Worm (Caenorhabditis elegans) whole organism, L4 larva: ENCODE measurements around the gene srxa-8.

Source experiments
- D1046.2 ChIP-seq: fragments of 200-800 bp; sonication (Bioruptor generic); IDR thresholded peaks from 2 replicates; pipeline ENCODE4 v1.3.6; 2022; ENCODE audit warnings: missing genetic modification characterization, missing compliant biosample characterization
- F37D6.2 ChIP-seq: sonication (generic microtip); optimal IDR thresholded peaks from 2 replicates; lab custom pipeline; 2016; ENCODE audit warnings: mild to moderate bottlenecking, missing genetic modification characterization, missing compliant biosample characterization
- F49E8.2 ChIP-seq: sonication (generic microtip); optimal IDR thresholded peaks from 2 replicates; lab custom pipeline; 2016; ENCODE audit warnings: missing compliant biosample characterization, mild to moderate bottlenecking, missing genetic modification characterization, borderline replicate concordance
- T20F7.1 ChIP-seq: fragments of 200-800 bp; sonication (Bioruptor generic); optimal IDR thresholded peaks from 2 replicates; lab custom pipeline; 2018; ENCODE audit warnings: mild to moderate bottlenecking, missing genetic modification characterization, missing compliant biosample characterization
- T26A8.4 ChIP-seq: fragments of 200-800 bp; sonication (Bioruptor generic); IDR thresholded peaks from 2 replicates; pipeline ENCODE4 v1.3.6; 2022; ENCODE audit warnings: missing genetic modification characterization, missing compliant biosample characterization
- Y75B8A.6 ChIP-seq: fragments of 200-800 bp; sonication (Bioruptor generic); IDR thresholded peaks from 2 replicates; pipeline ENCODE4 v1.3.6; 2022; ENCODE audit warnings: missing genetic modification reagents, missing genetic modification characterization, missing compliant biosample characterization
- aha-1 ChIP-seq: fragments of 150-350 bp; peaks from one replicate; lab custom pipeline; 2014; ENCODE audit warnings: missing biosample characterization, missing genetic modification characterization
- ama-1 ChIP-seq: fragments of 150-350 bp; optimal IDR thresholded peaks from 2 replicates; lab custom pipeline; 2014; ENCODE audit warnings: inconsistent platforms, mixed read lengths
- arid-1 ChIP-seq: fragments of 200-800 bp; sonication (Bioruptor generic); conservative IDR thresholded peaks from 2 replicates; pipeline ENCODE4 v1.3.6; 2022; ENCODE audit warnings: missing genetic modification reagents, missing genetic modification characterization, missing compliant biosample characterization
- ceh-28 ChIP-seq: fragments of 150-350 bp; optimal IDR thresholded peaks from 2 replicates; lab custom pipeline; 2014; ENCODE audit warnings: missing biosample characterization, missing genetic modification reagents, missing genetic modification characterization
- ceh-32 ChIP-seq: sonication (generic microtip); optimal IDR thresholded peaks from 2 replicates; lab custom pipeline; 2016; ENCODE audit warnings: mild to moderate bottlenecking, missing genetic modification characterization, missing compliant biosample characterization; ENCODE audit not compliant: poor library complexity
- ceh-82 ChIP-seq: sonication (generic microtip); optimal IDR thresholded peaks from 2 replicates; lab custom pipeline; 2017; ENCODE audit warnings: missing biosample characterization, missing genetic modification characterization
- ces-1 ChIP-seq: fragments of 150-350 bp; sonication (generic microtip); optimal IDR thresholded peaks from 4 replicates; lab custom pipeline; 2014; ENCODE audit warnings: missing biosample characterization, missing genetic modification reagents, missing genetic modification characterization
- cey-2 ChIP-seq: sonication (generic microtip); optimal IDR thresholded peaks from 3 replicates; lab custom pipeline; 2017; ENCODE audit warnings: missing genetic modification characterization, mild to moderate bottlenecking, missing compliant biosample characterization, antibody characterized with exemption, borderline replicate concordance; ENCODE audit not compliant: insufficient read depth
- ctbp-1 ChIP-seq: fragments of 200-800 bp; sonication (Bioruptor generic); IDR thresholded peaks from 2 replicates; pipeline ENCODE4 v1.3.6; 2022; ENCODE audit warnings: missing genetic modification reagents, missing genetic modification characterization, missing compliant biosample characterization
- daf-16 ChIP-seq, 3 experiments: sonication (generic microtip); optimal IDR thresholded peaks; 2 replicates each; lab custom pipeline; 2016 to 2017; ENCODE audit warnings: missing genetic modification characterization in 3 of 3, missing genetic modification reagents in 3 of 3, mild to moderate bottlenecking in 2 of 3, missing compliant biosample characterization in 2 of 3, missing biosample characterization in 1 of 3, moderate library complexity in 1 of 3
- dmd-8 ChIP-seq: fragments of 200-800 bp; sonication (Bioruptor generic); IDR thresholded peaks from 2 replicates; pipeline ENCODE4 v1.3.6; 2022; ENCODE audit warnings: missing genetic modification characterization, missing compliant biosample characterization
- dpl-1 ChIP-seq: fragments of 150-350 bp; optimal IDR thresholded peaks from 2 replicates; lab custom pipeline; 2014; ENCODE audit warnings: missing biosample characterization, missing genetic modification reagents, missing genetic modification characterization
- duxl-1 ChIP-seq: sonication (generic microtip); optimal IDR thresholded peaks from 2 replicates; lab custom pipeline; 2016; ENCODE audit warnings: mild to moderate bottlenecking, missing genetic modification characterization, moderate library complexity, missing compliant biosample characterization; ENCODE audit not compliant: poor library complexity
- dve-1 ChIP-seq: sonication (generic microtip); optimal IDR thresholded peaks from 2 replicates; lab custom pipeline; 2017; ENCODE audit warnings: antibody characterized with exemption, mild to moderate bottlenecking, missing genetic modification characterization, missing compliant biosample characterization; ENCODE audit not compliant: insufficient read depth
- egl-27 ChIP-seq: sonication (generic microtip); optimal IDR thresholded peaks from 3 replicates; lab custom pipeline; 2017; ENCODE audit warnings: missing biosample characterization, missing genetic modification reagents, missing genetic modification characterization
- fos-1 ChIP-seq: fragments of 150-350 bp; optimal IDR thresholded peaks from 2 replicates; lab custom pipeline; 2014; ENCODE audit warnings: missing biosample characterization, missing genetic modification characterization
- gei-8 ChIP-seq: fragments of 200-800 bp; sonication (Bioruptor generic); optimal IDR thresholded peaks from 2 replicates; lab custom pipeline; 2018; ENCODE audit warnings: mild to moderate bottlenecking, missing genetic modification characterization, missing compliant biosample characterization
- hmg-1.1 ChIP-seq: fragments of 200-800 bp; sonication (Bioruptor generic); IDR thresholded peaks from 2 replicates; pipeline ENCODE4 v1.3.6; 2022; ENCODE audit warnings: missing genetic modification reagents, missing genetic modification characterization, missing compliant biosample characterization
- lsy-2 ChIP-seq, 2 experiments: fragments of 150-350 bp in 1 of 2; sonication (generic microtip) in 1 of 2; optimal IDR thresholded peaks; 2 replicates each; lab custom pipeline; 2014 to 2017; ENCODE audit warnings: missing biosample characterization in 2 of 2, missing genetic modification characterization in 2 of 2
- madf-9 ChIP-seq: fragments of 200-800 bp; sonication (Bioruptor generic); conservative IDR thresholded peaks from 2 replicates; pipeline ENCODE4 v1.3.6; 2022; ENCODE audit warnings: missing genetic modification reagents, missing genetic modification characterization, missing compliant biosample characterization
- mep-1 ChIP-seq: fragments of 150-350 bp; sonication (generic microtip); optimal IDR thresholded peaks from 3 replicates; lab custom pipeline; 2014; ENCODE audit warnings: missing biosample characterization, missing genetic modification characterization
- mes-2 ChIP-seq: sonication (generic microtip); optimal IDR thresholded peaks from 2 replicates; lab custom pipeline; 2016; ENCODE audit warnings: missing genotype, mild to moderate bottlenecking, missing genetic modification characterization, missing compliant biosample characterization; ENCODE audit not compliant: poor library complexity, severe bottlenecking
- mxl-2 ChIP-seq: fragments of 200-800 bp; sonication (Bioruptor generic); conservative IDR thresholded peaks from 2 replicates; pipeline ENCODE4 v1.3.6; 2022; ENCODE audit warnings: missing genetic modification reagents, missing genetic modification characterization, missing compliant biosample characterization
- mxl-3 ChIP-seq: fragments of 200-800 bp; sonication (Bioruptor generic); optimal IDR thresholded peaks from 2 replicates; lab custom pipeline; 2018; ENCODE audit warnings: mild to moderate bottlenecking, missing genetic modification characterization, missing compliant biosample characterization
- nhr-102 ChIP-seq: sonication (generic microtip); optimal IDR thresholded peaks from 2 replicates; lab custom pipeline; 2016; ENCODE audit warnings: mild to moderate bottlenecking, missing genetic modification characterization, moderate library complexity, missing compliant biosample characterization
- nhr-25 ChIP-seq: sonication (generic microtip); optimal IDR thresholded peaks from 2 replicates; lab custom pipeline; 2017; ENCODE audit warnings: missing genetic modification characterization, mild to moderate bottlenecking, missing compliant biosample characterization, antibody characterized with exemption, moderate library complexity, borderline replicate concordance; ENCODE audit not compliant: insufficient read depth
- nhr-41 ChIP-seq: fragments of 200-800 bp; sonication (Bioruptor generic); IDR thresholded peaks from 2 replicates; pipeline ENCODE4 v1.3.6; 2022; ENCODE audit warnings: missing genetic modification reagents, missing genetic modification characterization, missing compliant biosample characterization
- nhr-6 ChIP-seq: fragments of 150-350 bp; optimal IDR thresholded peaks from 2 replicates; lab custom pipeline; 2014; ENCODE audit warnings: missing biosample characterization, missing genetic modification characterization
- nhr-77 ChIP-seq: fragments of 150-350 bp; optimal IDR thresholded peaks from 2 replicates; lab custom pipeline; 2014; ENCODE audit warnings: missing biosample characterization, missing genetic modification characterization
- pha-4 ChIP-seq, 2 experiments: fragments of 150-350 bp in 1 of 2; fragments of 200-800 bp in 1 of 2; sonication (Bioruptor generic) in 1 of 2; IDR thresholded peaks in 1 of 2; optimal IDR thresholded peaks in 1 of 2; 2 replicates each; pipeline versions ENCODE4 v1.3.6 to Lab custom; 2014 to 2022; ENCODE audit warnings: missing genetic modification characterization in 2 of 2, missing genetic modification reagents in 2 of 2, missing biosample characterization in 1 of 2, missing compliant biosample characterization in 1 of 2
- rbr-2 ChIP-seq: sonication (generic microtip); optimal IDR thresholded peaks from 2 replicates; lab custom pipeline; 2016; ENCODE audit warnings: missing genotype, missing genetic modification characterization, missing compliant biosample characterization
- saeg-2 ChIP-seq: fragments of 200-800 bp; sonication (Bioruptor generic); IDR thresholded peaks from 2 replicates; pipeline ENCODE4 v1.3.6; 2022; ENCODE audit warnings: missing genetic modification reagents, missing genetic modification characterization, missing compliant biosample characterization
- set-16 ChIP-seq: fragments of 200-800 bp; sonication (Bioruptor generic); IDR thresholded peaks from 2 replicates; pipeline ENCODE4 v1.3.6; 2022; ENCODE audit warnings: missing genetic modification reagents, missing genetic modification characterization, missing compliant biosample characterization
- spr-3 ChIP-seq: fragments of 200-800 bp; sonication (Bioruptor generic); optimal IDR thresholded peaks from 2 replicates; lab custom pipeline; 2018; ENCODE audit warnings: mild to moderate bottlenecking, missing genetic modification characterization, missing compliant biosample characterization
- tag-97 ChIP-seq: fragments of 200-800 bp; sonication (Bioruptor generic); IDR thresholded peaks from 2 replicates; pipeline ENCODE4 v1.3.6; 2022; ENCODE audit warnings: missing genetic modification characterization, missing compliant biosample characterization
- tra-1 ChIP-seq: fragments of 200-800 bp; sonication (Bioruptor generic); IDR thresholded peaks from 2 replicates; pipeline ENCODE4 v1.3.6; 2022; ENCODE audit warnings: missing genetic modification reagents, missing genetic modification characterization, missing compliant biosample characterization
- unc-130 ChIP-seq: sonication (generic microtip); optimal IDR thresholded peaks from 2 replicates; lab custom pipeline; 2016; ENCODE audit warnings: missing genetic modification reagents, missing genetic modification characterization, missing compliant biosample characterization
- unc-39 ChIP-seq: sonication (generic microtip); optimal IDR thresholded peaks from 2 replicates; lab custom pipeline; 2017; ENCODE audit warnings: missing biosample characterization, missing genetic modification characterization
- zfp-2 ChIP-seq: sonication (generic microtip); optimal IDR thresholded peaks from 2 replicates; lab custom pipeline; 2016; ENCODE audit warnings: mild to moderate bottlenecking, missing genetic modification characterization, missing compliant biosample characterization
- zip-11 ChIP-seq: fragments of 200-800 bp; sonication (Bioruptor generic); IDR thresholded peaks from 2 replicates; pipeline ENCODE4 v1.3.6; 2022; ENCODE audit warnings: missing genetic modification characterization, missing compliant biosample characterization

Gene srxa-8

ce11 chrX:13331386-13331785, 22.7 kb upstream of the srxa-8 start, which contains the start of gene sir-2.3:
Gene sir-2.3 (plus strand): TSS chrX:13331686.
- no peak for TF ChIP-seq daf-16 (GFP tag; optimal IDR thresholded peaks at IDR 0.05; lab: Kevin White, UChicago)
- no peak for TF ChIP-seq daf-16 (tag; optimal IDR thresholded peaks at IDR 0.05; lab: Kevin White, UChicago)
- no peak for TF ChIP-seq cey-2
- TF ChIP-seq aha-1 (tag; lab: Kevin White, UChicago) = peak; percentile 40

- TF ChIP-seq F49E8.2 (tag; lab: Kevin White, UChicago) (no peak), mep-1 (tag; lab: Kevin White, UChicago) (peak; percentile 88), egl-27 (tag; lab: Kevin White, UChicago) (no peak), set-16 (GFP tag; lab: Robert Waterston, UW) (no peak), nhr-6 (tag; lab: Kevin White, UChicago) (peak; percentile 67), dve-1 (tag; lab: Kevin White, UChicago) (peak; percentile 80), spr-3 (GFP tag; lab: Kevin White, UChicago) (no peak), unc-39 (no peak), ceh-32 (no peak), T20F7.1 (no peak), arid-1 (GFP tag; lab: Robert Waterston, UW) (no peak), ceh-28 (no peak), madf-9 (GFP tag; lab: Robert Waterston, UW) (no peak), cey-2 (no peak), F37D6.2 (tag; lab: Kevin White, UChicago) (no peak), nhr-41 (GFP tag; lab: Robert Waterston, UW) (no peak), unc-130 (GFP tag; lab: Kevin White, UChicago) (no peak), D1046.2 (GFP tag; lab: Robert Waterston, UW) (no peak), hmg-1.1 (GFP tag; lab: Robert Waterston, UW) (peak; percentile 39; the same call in 1 of the 2 replicates), aha-1 (tag; lab: Kevin White, UChicago) (peak; percentile 49), rbr-2 (tag; lab: Kevin White, UChicago) (peak; percentile 35), mxl-2 (GFP tag; lab: Robert Waterston, UW) (peak; percentile 85), duxl-1 (no peak), ces-1 (GFP tag; lab: Kevin White, UChicago) (no peak), pha-4 (GFP tag; IDR thresholded peaks at IDR 0.05; lab: Robert Waterston, UW) (no peak), pha-4 (tag; optimal IDR thresholded peaks at IDR 0.05; lab: Kevin White, UChicago) (no peak), ceh-82 (tag; lab: Kevin White, UChicago) (no peak), zfp-2 (no peak), mxl-3 (GFP tag; lab: Kevin White, UChicago) (peak; percentile 69), lsy-2 (tag; optimal IDR thresholded peaks at IDR 0.05; lab: Kevin White, UChicago) (peak in 1 of 2 experiments; percentile 74), tra-1 (GFP tag; lab: Robert Waterston, UW) (peak; percentile 29; the same call in 1 of the 2 replicates), saeg-2 (no peak), fos-1 (no peak), zip-11 (GFP tag; lab: Robert Waterston, UW) (no peak), tag-97 (GFP tag; lab: Robert Waterston, UW) (no peak), nhr-77 (tag; lab: Kevin White, UChicago) (peak; percentile 75), mes-2 (tag; lab: Kevin White, UChicago) (peak; percentile 69), ama-1 (lab: Kevin White, UChicago) (no peak), daf-16 (GFP tag; optimal IDR thresholded peaks at IDR 0.05; lab: Kevin White, UChicago) (no peak), daf-16 (tag; optimal IDR thresholded peaks at IDR 0.05; lab: Kevin White, UChicago) (peak; percentile 30), Y75B8A.6 (no peak), nhr-102 (no peak), nhr-25 (tag; lab: Kevin White, UChicago) (no peak), dpl-1 (GFP tag; lab: Kevin White, UChicago) (peak; percentile 45), ctbp-1 (GFP tag; lab: Robert Waterston, UW) (0 out of 2 replicates have a peak, but pooled peaks have one; percentile 19), T26A8.4 (GFP tag; lab: Robert Waterston, UW) (no peak), gei-8 (GFP tag; lab: Kevin White, UChicago) (no peak), dmd-8 (no peak)
Measured at ce11 chrX:13328868-13329267, 20.2 kb upstream of the srxa-8 start.
